Fruit fly (Drosophila melanogaster): ENCODE measurements around the gene CG33223.

CG33223 gene

dm6 chrX:8493473-8493872 is 9.8 kb upstream of the CG33223 start (continued):
- TF ChIP-seq crp (GFP tag; optimal IDR thresholded peaks at IDR 0.05) (no peak), gro (GFP tag; optimal IDR thresholded peaks at IDR 0.05) (peak; percentile 44), zfh2 (GFP tag; optimal IDR thresholded peaks at IDR 0.05) (peak; percentile 32), lov (optimal IDR thresholded peaks at IDR 0.05) (no peak), lov (GFP tag; IDR thresholded peaks at IDR 0.05) (no peak), sim (GFP tag; IDR thresholded peaks at IDR 0.05) (no peak), mirr (GFP tag; optimal IDR thresholded peaks at IDR 0.05) (peak; percentile 19), CG1233 (GFP tag; optimal IDR thresholded peaks at IDR 0.05) (peak; percentile 2), Mad (GFP tag; optimal IDR thresholded peaks at IDR 0.05) (no peak), Awh (GFP tag; IDR thresholded peaks at IDR 0.05) (0 out of 2 replicates have a peak, but pooled peaks have one; percentile 28), CG32532 (GFP tag; IDR thresholded peaks at IDR 0.05) (peak; percentile 72), CG1602 (GFP tag; optimal IDR thresholded peaks at IDR 0.05) (no peak), CTCF (GFP tag; optimal IDR thresholded peaks at IDR 0.05) (no peak), CG2712 (tag; optimal IDR thresholded peaks at IDR 0.05) (peak; percentile 10), wor (GFP tag; IDR thresholded peaks at IDR 0.05) (no peak), CG3838 (GFP tag; optimal IDR thresholded peaks at IDR 0.05) (no peak), ttk (GFP tag; IDR thresholded peaks at IDR 0.05) (peak; percentile 43; the same call in 1 of the 2 replicates), jigr1 (GFP tag; IDR thresholded peaks at IDR 0.05) (no peak), Pdp1 (GFP tag; optimal IDR thresholded peaks at IDR 0.05) (peak in 1 of 2 experiments; percentile 32), schlank (tag; optimal IDR thresholded peaks at IDR 0.05) (peak; percentile 32), sob (GFP tag; IDR thresholded peaks at IDR 0.05) (peak; percentile 50; the same call in 1 of the 2 replicates), CG7372 (GFP tag; IDR thresholded peaks at IDR 0.05) (0 out of 2 replicates have a peak, but pooled peaks have one; percentile 22), bowl (GFP tag; IDR thresholded peaks at IDR 0.05) (no peak), repo (GFP tag; optimal IDR thresholded peaks at IDR 0.05) (no peak), pfk (GFP tag; optimal IDR thresholded peaks at IDR 0.05) (no peak), H15 (GFP tag; IDR thresholded peaks at IDR 0.05) (0 out of 3 replicates have a peak, but pooled peaks have one; percentile 50), CG11695 (GFP tag; IDR thresholded peaks at IDR 0.05) (peak; percentile 64; the same call in 2 of the 3 replicates), sisA (GFP tag; IDR thresholded peaks at IDR 0.05) (no peak), sens-2 (GFP tag; IDR thresholded peaks at IDR 0.05) (no peak), pita (GFP tag; optimal IDR thresholded peaks at IDR 0.05) (no peak), pan (optimal IDR thresholded peaks at IDR 0.05) (no peak), pan (GFP tag; optimal IDR thresholded peaks at IDR 0.05 in 1 of 2, IDR thresholded peaks at IDR 0.05 in 1 of 2) (peak in 1 of 2 experiments; percentile 41), Bdp1 (GFP tag; optimal IDR thresholded peaks at IDR 0.05) (no peak), CG7987 (GFP tag; optimal IDR thresholded peaks at IDR 0.05) (no peak), CG15479 (GFP tag; optimal IDR thresholded peaks at IDR 0.05) (no peak), rib (GFP tag; IDR thresholded peaks at IDR 0.05) (no peak), CG6791 (GFP tag; IDR thresholded peaks at IDR 0.05; ENCODE audit: partially characterized antibody) (no peak), Sox102F (GFP tag; optimal IDR thresholded peaks at IDR 0.05) (peak; percentile 24), CG12219 (GFP tag; optimal IDR thresholded peaks at IDR 0.05) (peak; percentile 21), CG4282 (GFP tag; optimal IDR thresholded peaks at IDR 0.05) (no peak), gem (tag; optimal IDR thresholded peaks at IDR 0.05) (peak; percentile 53), BtbVII (GFP tag; optimal IDR thresholded peaks at IDR 0.05) (peak; percentile 8), sens (GFP tag) (peak; percentile 65), vvl (GFP tag; IDR thresholded peaks at IDR 0.05) (peak; percentile 39; the same call in 1 of the 2 replicates), jumu (GFP tag; optimal IDR thresholded peaks at IDR 0.05) (no peak), CG8765 (GFP tag; IDR thresholded peaks at IDR 0.05) (no peak), CG9797 (GFP tag; optimal IDR thresholded peaks at IDR 0.05) (no peak), CG3065 (GFP tag; optimal IDR thresholded peaks at IDR 0.05) (no peak), cas (GFP tag; IDR thresholded peaks at IDR 0.05) (no peak), CG9817 (tag; optimal IDR thresholded peaks at IDR 0.05) (peak; percentile 38), HLH4C (GFP tag; IDR thresholded peaks at IDR 0.05; ENCODE audit: partially characterized antibody) (no peak), CG17829 (tag; optimal IDR thresholded peaks at IDR 0.05) (no peak), CG1529 (GFP tag; optimal IDR thresholded peaks at IDR 0.05) (no peak)
